Worm (Caenorhabditis elegans) whole organism, L4 larva: Measurements from ENCODE around the gene osgn-1.

Experiments used
- nhr-237 ChIP-seq: sonication (generic microtip); optimal IDR thresholded peaks from 2 replicates; lab custom pipeline; 2017; ENCODE audit warnings: missing biosample characterization, missing genetic modification characterization
- zag-1 ChIP-seq: fragments of 150-350 bp; optimal IDR thresholded peaks from 2 replicates; lab custom pipeline; 2014; ENCODE audit warnings: missing biosample characterization, missing genetic modification characterization

DNA sequence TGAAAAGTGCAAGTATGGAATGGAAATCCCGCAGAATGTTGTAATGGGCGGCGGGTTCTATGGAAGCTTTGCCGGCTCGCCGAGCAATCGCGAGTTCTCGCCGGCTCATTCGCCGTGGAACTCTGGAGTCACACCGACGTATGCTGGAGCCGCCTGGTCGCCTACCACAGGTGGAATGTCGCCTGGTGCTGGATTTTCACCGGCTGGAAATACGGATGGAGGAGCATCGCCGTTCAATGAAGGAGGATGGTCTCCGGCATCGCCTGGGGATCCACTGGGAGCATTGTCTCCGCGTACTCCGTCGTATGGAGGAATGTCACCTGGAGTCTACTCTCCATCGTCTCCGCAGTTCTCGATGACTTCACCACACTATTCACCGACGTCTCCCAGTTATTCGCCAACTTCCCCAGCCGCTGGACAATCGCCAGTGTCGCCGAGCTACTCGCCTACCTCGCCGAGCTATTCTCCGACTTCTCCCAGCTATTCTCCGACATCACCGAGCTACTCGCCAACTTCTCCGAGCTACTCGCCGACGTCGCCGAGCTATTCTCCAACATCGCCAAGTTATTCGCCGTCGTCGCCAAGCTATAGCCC lies 47.9 kb downstream of the osgn-1 start:
- TF ChIP-seq nhr-237 (tag; lab: Kevin White, UChicago) (no peak), zag-1 (no peak)
